Fruit fly (Drosophila melanogaster) whole organism, embryonic: ENCODE data around the gene CG31347.

Experiments used
- Adf1 ChIP-seq: fragments of 200-800 bp; sonication (Bioruptor generic); IDR thresholded peaks from 2 replicates; pipeline ENCODE4 v1.3.6; 2022; ENCODE audit warnings: missing biosample characterization, missing genetic modification characterization
- BEAF-32 ChIP-seq: fragments of 200-800 bp; sonication (Bioruptor generic); optimal IDR thresholded peaks from 3 replicates; lab custom pipeline; 2017; ENCODE audit warnings: missing biosample characterization, missing genetic modification characterization, mild to moderate bottlenecking, moderate library complexity, missing genetic modification reagents
- CG10147 ChIP-seq: fragments of 200-800 bp; sonication (Bioruptor generic); optimal IDR thresholded peaks from 2 replicates; lab custom pipeline; 2019; ENCODE audit warnings: missing biosample characterization, mild to moderate bottlenecking, missing genetic modification characterization, moderate library complexity
- CG10267 ChIP-seq: fragments of 200-800 bp; sonication (Bioruptor generic); optimal IDR thresholded peaks from 2 replicates; lab custom pipeline; 2018; ENCODE audit warnings: missing biosample characterization, mild to moderate bottlenecking, missing genetic modification characterization, moderate library complexity
- CG10431 ChIP-seq: fragments of 200-800 bp; sonication (Bioruptor generic); optimal IDR thresholded peaks from 3 replicates; lab custom pipeline; 2018; ENCODE audit warnings: missing biosample characterization, mild to moderate bottlenecking, missing genetic modification characterization
- CG11398 ChIP-seq: fragments of 200-800 bp; sonication (Bioruptor generic); optimal IDR thresholded peaks from 2 replicates; lab custom pipeline; 2016; ENCODE audit warnings: missing biosample characterization, missing genetic modification characterization
- CG12391 ChIP-seq: fragments of 200-800 bp; sonication (Bioruptor generic); optimal IDR thresholded peaks from 3 replicates; lab custom pipeline; 2018; ENCODE audit warnings: missing biosample characterization, mild to moderate bottlenecking, missing genetic modification characterization, moderate library complexity
- CG15601 ChIP-seq: fragments of 200-800 bp; sonication (Bioruptor generic); optimal IDR thresholded peaks from 3 replicates; lab custom pipeline; 2019; ENCODE audit warnings: missing biosample characterization, mild to moderate bottlenecking, missing genetic modification characterization, moderate library complexity
- CG18619 ChIP-seq: fragments of 200-800 bp; sonication (Bioruptor generic); optimal IDR thresholded peaks from 3 replicates; lab custom pipeline; 2017; ENCODE audit warnings: missing biosample characterization, mild to moderate bottlenecking, missing genetic modification characterization
- CG2889 ChIP-seq: fragments of 200-800 bp; sonication (Bioruptor generic); IDR thresholded peaks from 3 replicates; pipeline ENCODE4 v1.3.6; 2022; ENCODE audit warnings: missing biosample characterization, missing genetic modification characterization
- CG30020 ChIP-seq: fragments of 200-800 bp; optimal IDR thresholded peaks from 2 replicates; lab custom pipeline; 2019; ENCODE audit warnings: missing biosample characterization, mild to moderate bottlenecking, missing genetic modification characterization, moderate library complexity
- CG31388 ChIP-seq: fragments of 200-800 bp; sonication (Bioruptor generic); optimal IDR thresholded peaks from 2 replicates; lab custom pipeline; 2016; ENCODE audit warnings: missing biosample characterization, missing genetic modification characterization
- CG32767 ChIP-seq: fragments of 200-800 bp; sonication (Bioruptor generic); IDR thresholded peaks from 2 replicates; pipeline ENCODE4 v1.3.6; 2022; ENCODE audit warnings: missing biosample characterization, missing genetic modification characterization
- CG32772 ChIP-seq: fragments of 200-800 bp; sonication (Bioruptor generic); IDR thresholded peaks from 2 replicates; pipeline ENCODE4 v1.3.6; 2022; ENCODE audit warnings: missing biosample characterization, missing genetic modification characterization
- CG33213 ChIP-seq: fragments of 200-800 bp; sonication (Bioruptor generic); optimal IDR thresholded peaks from 3 replicates; lab custom pipeline; 2016; ENCODE audit warnings: missing biosample characterization, missing genetic modification characterization
- CG34224 ChIP-seq: fragments of 200-800 bp; sonication (Bioruptor generic); IDR thresholded peaks from 3 replicates; pipeline ENCODE4 v1.3.6; 2022; ENCODE audit warnings: missing biosample characterization, missing genetic modification characterization; ENCODE audit not compliant: partially characterized antibody
- CG6254 ChIP-seq: fragments of 200-800 bp; sonication (Bioruptor generic); optimal IDR thresholded peaks from 3 replicates; lab custom pipeline; 2017; ENCODE audit warnings: mild to moderate bottlenecking, missing biosample characterization, missing genetic modification reagents, missing genetic modification characterization
- CG8089 ChIP-seq: fragments of 200-800 bp; sonication (Bioruptor generic); optimal IDR thresholded peaks from 3 replicates; lab custom pipeline; 2016; ENCODE audit warnings: missing biosample characterization, missing genetic modification characterization
- CoRest ChIP-seq: fragments of 200-800 bp; sonication (Bioruptor generic); optimal IDR thresholded peaks from 3 replicates; lab custom pipeline; 2018; ENCODE audit warnings: missing biosample characterization, mild to moderate bottlenecking, missing genetic modification characterization, moderate library complexity
- Dll ChIP-seq: fragments of 200-800 bp; sonication (Bioruptor generic); IDR thresholded peaks from 4 replicates; pipeline ENCODE4 v1.3.6; 2022; ENCODE audit warnings: missing biosample characterization, missing genetic modification characterization; ENCODE audit not compliant: partially characterized antibody
- Doc2 ChIP-seq: fragments of 200-800 bp; sonication (Bioruptor generic); IDR thresholded peaks from 2 replicates; pipeline ENCODE4 v1.3.6; 2022; ENCODE audit warnings: missing biosample characterization, missing genetic modification characterization
- Dp ChIP-seq: fragments of 200-800 bp; sonication (Bioruptor generic); optimal IDR thresholded peaks from 2 replicates; lab custom pipeline; 2018; ENCODE audit warnings: missing biosample characterization, mild to moderate bottlenecking, missing genetic modification characterization, moderate library complexity
- Ets97D ChIP-seq: fragments of 200-800 bp; sonication (Bioruptor generic); optimal IDR thresholded peaks from 3 replicates; lab custom pipeline; 2016; ENCODE audit warnings: missing biosample characterization, missing genetic modification characterization
- Fer1 ChIP-seq: fragments of 200-800 bp; sonication (Bioruptor generic); optimal IDR thresholded peaks from 2 replicates; lab custom pipeline; 2017; ENCODE audit warnings: missing biosample characterization, mild to moderate bottlenecking, missing genetic modification characterization
- Fer2 ChIP-seq: fragments of 200-800 bp; sonication (Bioruptor generic); optimal IDR thresholded peaks from 2 replicates; lab custom pipeline; 2018; ENCODE audit warnings: missing biosample characterization, mild to moderate bottlenecking, missing genetic modification characterization, moderate library complexity
- Fer3 ChIP-seq: fragments of 200-800 bp; sonication (Bioruptor generic); optimal IDR thresholded peaks from 2 replicates; lab custom pipeline; 2018; ENCODE audit warnings: missing biosample characterization, mild to moderate bottlenecking, missing genetic modification characterization, moderate library complexity
- Hmr ChIP-seq: fragments of 200-800 bp; sonication (Bioruptor generic); optimal IDR thresholded peaks from 3 replicates; lab custom pipeline; 2017; ENCODE audit warnings: mild to moderate bottlenecking, missing biosample characterization, missing genetic modification reagents, missing genetic modification characterization
- Hsf ChIP-seq: fragments of 200-800 bp; sonication (Bioruptor generic); optimal IDR thresholded peaks from 3 replicates; lab custom pipeline; 2016; ENCODE audit warnings: missing biosample characterization, missing genetic modification characterization
- Lhr ChIP-seq: fragments of 200-800 bp; sonication (Bioruptor generic); optimal IDR thresholded peaks from 3 replicates; lab custom pipeline; 2017; ENCODE audit warnings: mild to moderate bottlenecking, missing biosample characterization, missing genetic modification reagents, missing genetic modification characterization
- Meics ChIP-seq: fragments of 200-800 bp; sonication (Bioruptor generic); optimal IDR thresholded peaks from 2 replicates; lab custom pipeline; 2017; ENCODE audit warnings: missing biosample characterization, mild to moderate bottlenecking, missing genetic modification characterization
- NC2β ChIP-seq: fragments of 200-800 bp; sonication (Bioruptor generic); optimal IDR thresholded peaks from 2 replicates; lab custom pipeline; 2016; ENCODE audit warnings: missing biosample characterization, missing genetic modification characterization
- NK7.1 ChIP-seq: fragments of 200-800 bp; sonication (Bioruptor generic); optimal IDR thresholded peaks from 3 replicates; lab custom pipeline; 2016; ENCODE audit warnings: missing biosample characterization, missing genetic modification characterization
- Nf-YB ChIP-seq: fragments of 200-800 bp; sonication (Bioruptor generic); optimal IDR thresholded peaks from 3 replicates; lab custom pipeline; 2019; ENCODE audit warnings: missing biosample characterization, mild to moderate bottlenecking, missing genetic modification characterization, moderate library complexity
- Opbp ChIP-seq: fragments of 200-800 bp; sonication (Bioruptor generic); IDR thresholded peaks from 3 replicates; pipeline ENCODE4 v1.3.6; 2022; ENCODE audit warnings: missing biosample characterization, missing genetic modification characterization; ENCODE audit not compliant: partially characterized antibody
- Optix ChIP-seq: fragments of 200-800 bp; sonication (Bioruptor generic); IDR thresholded peaks from 3 replicates; pipeline ENCODE4 v1.3.6; 2022; ENCODE audit warnings: missing biosample characterization, missing genetic modification characterization
- Sry-δ ChIP-seq: fragments of 200-800 bp; sonication (Bioruptor generic); optimal IDR thresholded peaks from 2 replicates; lab custom pipeline; 2016; ENCODE audit warnings: missing biosample characterization, missing genetic modification characterization
- Taf1 ChIP-seq: fragments of 200-800 bp; sonication (Bioruptor generic); IDR thresholded peaks from 2 replicates; pipeline ENCODE4 v1.3.6; 2022; ENCODE audit warnings: missing biosample characterization, missing genetic modification characterization
- az2 ChIP-seq: fragments of 200-800 bp; sonication (Bioruptor generic); optimal IDR thresholded peaks from 3 replicates; lab custom pipeline; 2016; ENCODE audit warnings: missing biosample characterization, missing genetic modification characterization
- bowl ChIP-seq: fragments of 200-800 bp; sonication (Bioruptor generic); IDR thresholded peaks from 2 replicates; pipeline ENCODE4 v1.3.6; 2022; ENCODE audit warnings: missing biosample characterization, missing genetic modification characterization
- chn ChIP-seq: fragments of 200-800 bp; sonication (Bioruptor generic); optimal IDR thresholded peaks from 2 replicates; lab custom pipeline; 2016; ENCODE audit warnings: missing biosample characterization, missing genetic modification characterization
- fd64A ChIP-seq: fragments of 200-800 bp; sonication (Bioruptor generic); optimal IDR thresholded peaks from 3 replicates; lab custom pipeline; 2018; ENCODE audit warnings: missing biosample characterization, mild to moderate bottlenecking, missing genetic modification characterization
- gcm2 ChIP-seq: fragments of 200-800 bp; sonication (Bioruptor generic); optimal IDR thresholded peaks from 2 replicates; lab custom pipeline; 2016; ENCODE audit warnings: missing biosample characterization, missing genetic modification characterization
- gro ChIP-seq: fragments of 200-800 bp; sonication (Bioruptor generic); optimal IDR thresholded peaks from 2 replicates; lab custom pipeline; 2016; ENCODE audit warnings: missing biosample characterization, missing genetic modification characterization
- kay ChIP-seq: fragments of 200-800 bp; sonication (Bioruptor generic); optimal IDR thresholded peaks from 2 replicates; lab custom pipeline; 2016; ENCODE audit warnings: missing biosample characterization, missing genetic modification characterization
- nmo ChIP-seq: fragments of 200-800 bp; sonication (Bioruptor generic); optimal IDR thresholded peaks from 2 replicates; lab custom pipeline; 2018; ENCODE audit warnings: missing biosample characterization, mild to moderate bottlenecking, missing genetic modification characterization, moderate library complexity
- phol ChIP-seq: fragments of 200-800 bp; sonication (Bioruptor generic); optimal IDR thresholded peaks from 3 replicates; lab custom pipeline; 2018; ENCODE audit warnings: missing biosample characterization, mild to moderate bottlenecking, missing genetic modification characterization, moderate library complexity
- pita ChIP-seq: fragments of 200-800 bp; sonication (Bioruptor generic); optimal IDR thresholded peaks from 2 replicates; lab custom pipeline; 2017; ENCODE audit warnings: missing biosample characterization, mild to moderate bottlenecking, missing genetic modification characterization
- psq ChIP-seq: fragments of 200-800 bp; sonication (Bioruptor generic); optimal IDR thresholded peaks from 2 replicates; lab custom pipeline; 2017; ENCODE audit warnings: missing biosample characterization, missing genetic modification characterization
- shn ChIP-seq: fragments of 200-800 bp; sonication (Bioruptor generic); optimal IDR thresholded peaks from 3 replicates; lab custom pipeline; 2016; ENCODE audit warnings: missing biosample characterization, missing genetic modification characterization
- zfh1 ChIP-seq: fragments of 200-800 bp; sonication (Bioruptor generic); IDR thresholded peaks from 3 replicates; pipeline ENCODE4 v1.3.6; 2022; ENCODE audit warnings: missing biosample characterization, missing genetic modification characterization

CG31347 gene

dm6 chr3R:12691422-12692101, 835 bp downstream of the CG31347 start, which contains the start of gene Arp1 (continued):
- TF ChIP-seq CG32772 (GFP tag; lab: Robert Waterston, UW) (no peak), CG30020 (tag; lab: Kevin White, UChicago) (peak; percentile 28), CG11398 (GFP tag; lab: Kevin White, UChicago) (no peak), CG6254 (GFP tag; lab: Kevin White, UChicago) (no peak), Doc2 (GFP tag; lab: Robert Waterston, UW) (no peak), Taf1 (GFP tag; lab: Robert Waterston, UW) (no peak), bowl (GFP tag; lab: Robert Waterston, UW) (no peak), chn (GFP tag; lab: Kevin White, UChicago) (no peak), Nf-YB (GFP tag; lab: Kevin White, UChicago) (no peak), BEAF-32 (GFP tag; lab: Kevin White, UChicago) (peak; percentile 35), CG10147 (GFP tag; lab: Kevin White, UChicago) (no peak), Hmr (no peak), CG12391 (no peak), Lhr (peak; percentile 81), NK7.1 (no peak), CG15601 (tag; lab: Kevin White, UChicago) (peak; percentile 59), CG32767 (GFP tag; lab: Robert Waterston, UW) (no peak), CG31388 (GFP tag; lab: Kevin White, UChicago) (no peak), CG10267 (tag; lab: Kevin White, UChicago) (peak; percentile 37), CoRest (peak; percentile 14), Fer1 (GFP tag; lab: Kevin White, UChicago) (no peak), Dp (GFP tag; lab: Kevin White, UChicago) (peak; percentile 30), Optix (GFP tag; lab: Robert Waterston, UW) (no peak), nmo (peak; percentile 39), NC2β (GFP tag; lab: Kevin White, UChicago) (no peak), zfh1 (no peak), CG18619 (no peak), Meics (GFP tag; lab: Kevin White, UChicago) (no peak), Opbp (GFP tag; lab: Robert Waterston, UW) (no peak), az2 (GFP tag; lab: Kevin White, UChicago) (no peak), pita (GFP tag; lab: Kevin White, UChicago) (peak; percentile 52), Ets97D (GFP tag; lab: Kevin White, UChicago) (peak; percentile 2), Dll (GFP tag; lab: Robert Waterston, UW) (no peak), Hsf (GFP tag; lab: Kevin White, UChicago) (no peak), Fer2 (tag; lab: Kevin White, UChicago) (no peak), gcm2 (GFP tag; lab: Kevin White, UChicago) (no peak), Adf1 (GFP tag; lab: Robert Waterston, UW) (no peak), CG10431 (peak; percentile 52), phol (tag; lab: Kevin White, UChicago) (peak; percentile 44), kay (GFP tag; lab: Kevin White, UChicago) (peak; percentile 9), Sry-δ (GFP tag; lab: Kevin White, UChicago) (no peak), psq (no peak), CG34224 (no peak), CG8089 (no peak), Fer3 (tag; lab: Kevin White, UChicago) (no peak), CG33213 (GFP tag; lab: Kevin White, UChicago) (no peak), gro (GFP tag; lab: Kevin White, UChicago) (no peak), CG2889 (no peak), shn (GFP tag; lab: Kevin White, UChicago) (no peak), fd64A (GFP tag; lab: Kevin White, UChicago) (no peak)
